Worm (Caenorhabditis elegans) whole organism, young adult: ENCODE measurements around the gene npr-28.

Experiments used
- ZK185.1 ChIP-seq: sonication (generic microtip); optimal IDR thresholded peaks from 2 replicates; lab custom pipeline; 2016; ENCODE audit warnings: mild to moderate bottlenecking, missing genetic modification characterization, missing compliant biosample characterization; ENCODE audit not compliant: poor library complexity, severe bottlenecking
- akir-1 ChIP-seq: fragments of 200-800 bp; sonication (Bioruptor generic); optimal IDR thresholded peaks from 2 replicates; lab custom pipeline; 2018; ENCODE audit warnings: mild to moderate bottlenecking, missing genetic modification characterization, moderate library complexity, missing compliant biosample characterization
- ceh-40 ChIP-seq: fragments of 200-800 bp; sonication (Bioruptor generic); IDR thresholded peaks from 2 replicates; pipeline ENCODE4 v1.3.6; 2022; ENCODE audit warnings: missing genetic modification characterization, missing compliant biosample characterization
- gei-17 ChIP-seq: fragments of 200-800 bp; sonication (Bioruptor generic); optimal IDR thresholded peaks from 2 replicates; lab custom pipeline; 2018; ENCODE audit warnings: mild to moderate bottlenecking, missing genetic modification characterization, missing compliant biosample characterization
- him-1 ChIP-seq: sonication (generic microtip); optimal IDR thresholded peaks from 2 replicates; lab custom pipeline; 2016; ENCODE audit warnings: missing genotype, missing genetic modification reagents, missing genetic modification characterization, missing compliant biosample characterization
- snpc-4 ChIP-seq, 5 experiments: fragments of 150-350 bp in 1 of 5; sonication (generic microtip) in 4 of 5; optimal IDR thresholded peaks; 2 replicates each; lab custom pipeline; 2014 to 2018; ENCODE audit warnings: missing genetic modification characterization in 5 of 5, missing biosample characterization in 3 of 5, antibody characterized with exemption in 2 of 5, mild to moderate bottlenecking in 2 of 5, missing compliant biosample characterization in 2 of 5, missing genotype in 2 of 5, moderate library complexity in 2 of 5, missing genetic modification reagents in 1 of 5
- unc-62 ChIP-seq: fragments of 150-350 bp; optimal IDR thresholded peaks from 2 replicates; lab custom pipeline; 2014; ENCODE audit warnings: missing biosample characterization, missing genetic modification reagents, missing genetic modification characterization

ce11 chrX:8340393-8340792 is 10.5 kb downstream of the npr-28 start, which contains the start of gene F55E10.2:
- TF ChIP-seq snpc-4 (GFP tag; optimal IDR thresholded peaks at IDR 0.05; lab: Kevin White, UChicago) (no peak), snpc-4 (tag; optimal IDR thresholded peaks at IDR 0.05; lab: Kevin White, UChicago) (no peak), ZK185.1 (tag; lab: Kevin White, UChicago) (no peak), unc-62 (GFP tag; lab: Kevin White, UChicago) (no peak), ceh-40 (GFP tag; lab: Robert Waterston, UW) (no peak), him-1 (no peak), gei-17 (GFP tag; lab: Kevin White, UChicago) (no peak), akir-1 (GFP tag; lab: Kevin White, UChicago) (no peak)
